Fruit fly (Drosophila melanogaster) whole organism, adult: Measurements from ENCODE around the gene CG31253.
"Not testable (repeated sequence)": the region's sequence is repeated elsewhere in the genome, so short reads cannot be mapped to it uniquely, and the experiment has no call there.

Experiments used
- CG11617 ChIP-seq: fragments of 200-800 bp; sonication (Bioruptor generic); optimal IDR thresholded peaks from 2 replicates; lab custom pipeline; 2017; ENCODE audit warnings: mild to moderate bottlenecking, missing biosample characterization, missing genetic modification reagents, missing genetic modification characterization
- CG12768 ChIP-seq: fragments of 200-800 bp; sonication (Bioruptor generic); optimal IDR thresholded peaks from 2 replicates; lab custom pipeline; 2017; ENCODE audit warnings: missing biosample characterization, missing genetic modification characterization, mild to moderate bottlenecking, moderate library complexity, missing genetic modification reagents
- CG14711 ChIP-seq: fragments of 200-800 bp; sonication (Bioruptor generic); optimal IDR thresholded peaks from 2 replicates; lab custom pipeline; 2018; ENCODE audit warnings: missing biosample characterization, mild to moderate bottlenecking, missing genetic modification characterization, moderate library complexity
- CG1620 ChIP-seq: fragments of 200-800 bp; sonication (Bioruptor generic); optimal IDR thresholded peaks from 2 replicates; lab custom pipeline; 2016; ENCODE audit warnings: missing biosample characterization, missing genetic modification characterization
- CG33017 ChIP-seq: fragments of 200-800 bp; sonication (Bioruptor generic); optimal IDR thresholded peaks from 2 replicates; lab custom pipeline; 2018; ENCODE audit warnings: missing biosample characterization, mild to moderate bottlenecking, missing genetic modification characterization, moderate library complexity
- CG5204 ChIP-seq: fragments of 200-800 bp; sonication (Bioruptor generic); optimal IDR thresholded peaks from 2 replicates; lab custom pipeline; 2016; ENCODE audit warnings: missing biosample characterization, missing genetic modification characterization
- CG7045 ChIP-seq: fragments of 200-800 bp; sonication (Bioruptor generic); optimal IDR thresholded peaks from 2 replicates; lab custom pipeline; 2017; ENCODE audit warnings: missing biosample characterization, mild to moderate bottlenecking, missing genetic modification characterization
- CG7101 ChIP-seq: fragments of 200-800 bp; sonication (Bioruptor generic); optimal IDR thresholded peaks from 2 replicates; lab custom pipeline; 2018; ENCODE audit warnings: missing biosample characterization, mild to moderate bottlenecking, missing genetic modification characterization, moderate library complexity
- Clk ChIP-seq: fragments of 200-800 bp; sonication (Bioruptor generic); optimal IDR thresholded peaks from 2 replicates; lab custom pipeline; 2017; ENCODE audit warnings: missing biosample characterization, missing genetic modification characterization
- Crg-1 ChIP-seq: fragments of 200-800 bp; sonication (Bioruptor generic); optimal IDR thresholded peaks from 2 replicates; lab custom pipeline; 2016; ENCODE audit warnings: missing biosample characterization, missing genetic modification characterization
- Hr96 ChIP-seq: fragments of 200-800 bp; sonication (Bioruptor generic); optimal IDR thresholded peaks from 2 replicates; lab custom pipeline; 2016; ENCODE audit warnings: missing biosample characterization, missing genetic modification characterization
- Mnt ChIP-seq: fragments of 200-800 bp; sonication (Bioruptor generic); optimal IDR thresholded peaks from 2 replicates; lab custom pipeline; 2016; ENCODE audit warnings: missing biosample characterization, mild to moderate bottlenecking, missing genetic modification characterization
- bab1 ChIP-seq: fragments of 200-800 bp; sonication (Bioruptor generic); optimal IDR thresholded peaks from 3 replicates; lab custom pipeline; 2019; ENCODE audit warnings: missing biosample characterization, mild to moderate bottlenecking, missing genetic modification characterization, moderate library complexity
- cic ChIP-seq: fragments of 200-800 bp; sonication (Bioruptor generic); optimal IDR thresholded peaks from 2 replicates; lab custom pipeline; 2017; ENCODE audit warnings: missing biosample characterization, mild to moderate bottlenecking, missing genetic modification characterization, moderate library complexity
- cnc ChIP-seq, 2 experiments: fragments of >200 bp; optimal IDR thresholded peaks; 2 replicates each; lab custom pipeline; 2017
- kay ChIP-seq: fragments of 200-800 bp; sonication (Bioruptor generic); peaks from one replicate; lab custom pipeline; 2016; ENCODE audit warnings: missing biosample characterization, missing genetic modification characterization, borderline replicate concordance
- ovo ChIP-seq: fragments of 200-800 bp; sonication (Bioruptor generic); optimal IDR thresholded peaks from 2 replicates; lab custom pipeline; 2016; ENCODE audit warnings: missing biosample characterization, missing genetic modification characterization
- pad ChIP-seq: fragments of 200-800 bp; sonication (Bioruptor generic); optimal IDR thresholded peaks from 3 replicates; lab custom pipeline; 2017; ENCODE audit warnings: missing biosample characterization, missing genetic modification characterization, mild to moderate bottlenecking, moderate library complexity, missing genetic modification reagents
- tj ChIP-seq: fragments of 200-800 bp; sonication (Bioruptor generic); optimal IDR thresholded peaks from 3 replicates; lab custom pipeline; 2017; ENCODE audit warnings: missing biosample characterization, mild to moderate bottlenecking, missing genetic modification characterization, moderate library complexity
- toe ChIP-seq: fragments of 200-800 bp; sonication (Bioruptor generic); optimal IDR thresholded peaks from 2 replicates; lab custom pipeline; 2016; ENCODE audit warnings: missing biosample characterization, missing genetic modification characterization

The CG31253 gene

dm6 chr3R:27986794-27987193 is 26.4 kb upstream of the CG31253 start:
- no peak for TF ChIP-seq kay (GFP tag; lab: Kevin White, UChicago)
- peak; percentile 47 for TF ChIP-seq tj

dm6 chr3R:27963119-27963518 is 2.7 kb upstream of the CG31253 start, which contains the start of the genes CG31131 and CG4849:
Gene CG31131 (minus strand): TSS chr3R:27963219.
Gene CG4849 (plus strand): TSS chr3R:27963415.
- TF ChIP-seq bab1 (GFP tag; lab: Kevin White, UChicago); CG7045 (GFP tag; lab: Kevin White, UChicago); CG12768: not testable (repeated sequence)

- TF ChIP-seq Clk, CG1620, kay (GFP tag; lab: Kevin White, UChicago): not testable (repeated sequence)
These were observed 1.2 kb downstream of the CG31253 start, which contains the start of the genes CG42487 and CG4884 for dm6 chr3R:27959145-27959544. Gene CG42487 (minus strand): TSS chr3R:27959245. Gene CG4884 (minus strand): TSS chr3R:27959245.

- TF ChIP-seq CG12768 = no peak
- TF ChIP-seq CG14711 = no peak
- TF ChIP-seq Clk (GFP tag; lab: Kevin White, UChicago) = no peak
- TF ChIP-seq ovo (GFP tag; lab: Kevin White, UChicago) = no peak
These were observed 2.4 kb downstream of the CG31253 start for dm6 chr3R:27957967-27958366.

dm6 chr3R:27954533-27954932 is 5.8 kb downstream of the CG31253 start, which contains the start of gene Nep7:
Gene Nep7 (plus strand): TSS chr3R:27954917.
- peak; percentile 30 for TF ChIP-seq CG33017
- TF ChIP-seq CG14711 = no peak
- TF ChIP-seq cic (GFP tag; lab: Kevin White, UChicago) = peak; percentile 97
- no peak for TF ChIP-seq Crg-1
- TF ChIP-seq Mnt = no peak
- no peak for TF ChIP-seq kay (GFP tag; lab: Kevin White, UChicago)
- peak; percentile 26 for TF ChIP-seq CG7101 (tag; lab: Kevin White, UChicago)
- TF ChIP-seq Clk (GFP tag; lab: Kevin White, UChicago) = no peak
- TF ChIP-seq CG7045 (GFP tag; lab: Kevin White, UChicago) = no peak
- TF ChIP-seq CG12768 = peak; percentile 16
- TF ChIP-seq Hr96 (GFP tag; lab: Kevin White, UChicago) = no peak

dm6 chr3R:27953890-27954289 is 6.5 kb downstream of the CG31253 start, which contains the start of gene CG4951:
Gene CG4951 (minus strand): TSS chr3R:27954112.
- TF ChIP-seq Clk (GFP tag; lab: Kevin White, UChicago) (no peak), CG11617 (GFP tag; lab: Kevin White, UChicago) (no peak), bab1 (GFP tag; lab: Kevin White, UChicago) (peak; percentile 31), CG5204 (GFP tag; lab: Kevin White, UChicago) (no peak), CG33017 (no peak), pad (GFP tag; lab: Kevin White, UChicago) (no peak), cnc (optimal IDR thresholded peaks at IDR 0.05; lab: Kevin White, UChicago) (no peak), Hr96 (GFP tag; lab: Kevin White, UChicago) (no peak)

dm6 chr3R:27948421-27948906 is 11.9 kb downstream of the CG31253 start, which contains the start of gene Gp93:
Gene Gp93 (plus strand): TSS chr3R:27948711.
- TF ChIP-seq bab1 (GFP tag; lab: Kevin White, UChicago) = peak; percentile 70
- peak; percentile 38 for TF ChIP-seq CG1620 (GFP tag; lab: Kevin White, UChicago)
- peak; percentile 42 for TF ChIP-seq CG7045 (GFP tag; lab: Kevin White, UChicago)
- TF ChIP-seq pad (GFP tag; lab: Kevin White, UChicago) = no peak
- TF ChIP-seq Hr96 (GFP tag; lab: Kevin White, UChicago) = no peak
- peak; percentile 68 for TF ChIP-seq Crg-1
- TF ChIP-seq Clk (GFP tag; lab: Kevin White, UChicago) = peak; percentile 14
- TF ChIP-seq toe (GFP tag; lab: Kevin White, UChicago) = no peak
- TF ChIP-seq CG11617 (GFP tag; lab: Kevin White, UChicago) = peak; percentile 46
- TF ChIP-seq tj = peak; percentile 17
- TF ChIP-seq cic (GFP tag; lab: Kevin White, UChicago) = peak; percentile 45
- no peak for TF ChIP-seq CG5204 (GFP tag; lab: Kevin White, UChicago)
- peak; percentile 40 for TF ChIP-seq CG14711
- TF ChIP-seq ovo (GFP tag; lab: Kevin White, UChicago) = peak; percentile 2
- no peak for TF ChIP-seq kay (GFP tag; lab: Kevin White, UChicago)
- peak; percentile 51 for TF ChIP-seq CG12768
- TF ChIP-seq cnc (optimal IDR thresholded peaks at IDR 0.05; lab: Kevin White, UChicago) = no peak
- peak; percentile 48 for TF ChIP-seq CG33017
- TF ChIP-seq CG7101 (tag; lab: Kevin White, UChicago) = peak; percentile 58
- peak; percentile 71 for TF ChIP-seq Mnt
